Fruit fly (Drosophila melanogaster) whole organism, embryonic: ENCODE measurements around the gene CG32452.

Experiments
- Abd-B ChIP-seq: fragments of 200-800 bp; sonication (Bioruptor generic); optimal IDR thresholded peaks from 2 replicates; lab custom pipeline; 2018; ENCODE audit warnings: missing biosample characterization, mild to moderate bottlenecking, missing genetic modification characterization, moderate library complexity
- CG10321 ChIP-seq: fragments of 200-800 bp; sonication (Bioruptor generic); IDR thresholded peaks from 2 replicates; pipeline ENCODE4 v1.3.6; 2022; ENCODE audit warnings: missing biosample characterization, missing genetic modification characterization
- CG13123 ChIP-seq: fragments of 200-800 bp; sonication (Bioruptor generic); optimal IDR thresholded peaks from 2 replicates; lab custom pipeline; 2016; ENCODE audit warnings: missing biosample characterization, missing genetic modification characterization
- CG13424 ChIP-seq: fragments of 200-800 bp; sonication (Bioruptor generic); optimal IDR thresholded peaks from 2 replicates; lab custom pipeline; 2019; ENCODE audit warnings: missing biosample characterization, mild to moderate bottlenecking, missing genetic modification characterization, moderate library complexity
- CG14441 ChIP-seq: fragments of 200-800 bp; sonication (Bioruptor generic); IDR thresholded peaks from 2 replicates; pipeline ENCODE4 v1.3.6; 2022; ENCODE audit warnings: missing biosample characterization, missing genetic modification characterization
- CG16813 ChIP-seq: fragments of 200-800 bp; sonication (Bioruptor generic); IDR thresholded peaks from 3 replicates; pipeline ENCODE4 v1.3.6; 2022; ENCODE audit warnings: missing biosample characterization, missing genetic modification characterization; ENCODE audit not compliant: partially characterized antibody
- CG17385 ChIP-seq: fragments of 200-800 bp; sonication (Bioruptor generic); optimal IDR thresholded peaks from 3 replicates; lab custom pipeline; 2018; ENCODE audit warnings: missing biosample characterization, mild to moderate bottlenecking, missing genetic modification characterization
- CG18619 ChIP-seq: fragments of 200-800 bp; sonication (Bioruptor generic); optimal IDR thresholded peaks from 3 replicates; lab custom pipeline; 2017; ENCODE audit warnings: missing biosample characterization, mild to moderate bottlenecking, missing genetic modification characterization
- CG3726 ChIP-seq: fragments of 200-800 bp; sonication (Bioruptor generic); IDR thresholded peaks from 3 replicates; pipeline ENCODE4, ENCODE4 v1.3.6; 2022; ENCODE audit warnings: missing biosample characterization, missing genetic modification characterization
- CG4404 ChIP-seq: fragments of 200-800 bp; sonication (Bioruptor generic); IDR thresholded peaks from 2 replicates; pipeline ENCODE4 v1.3.6; 2022; ENCODE audit warnings: missing biosample characterization, missing genetic modification characterization
- CG4854 ChIP-seq: fragments of 200-800 bp; sonication (Bioruptor generic); optimal IDR thresholded peaks from 2 replicates; lab custom pipeline; 2016; ENCODE audit warnings: missing biosample characterization, missing genetic modification characterization, inconsistent platforms
- CG5180 ChIP-seq: fragments of 200-800 bp; sonication (Bioruptor generic); optimal IDR thresholded peaks from 3 replicates; lab custom pipeline; 2017; ENCODE audit warnings: missing biosample characterization, missing genetic modification characterization, mild to moderate bottlenecking, moderate library complexity, missing genetic modification reagents
- CG7357 ChIP-seq: fragments of 200-800 bp; sonication (Bioruptor generic); IDR thresholded peaks from 3 replicates; pipeline ENCODE4 v1.3.6; 2022; ENCODE audit warnings: missing biosample characterization, missing genetic modification characterization
- CG8388 ChIP-seq: fragments of 200-800 bp; sonication (Bioruptor generic); optimal IDR thresholded peaks from 2 replicates; lab custom pipeline; 2019; ENCODE audit warnings: missing biosample characterization, mild to moderate bottlenecking, missing genetic modification characterization, moderate library complexity
- CG8765 ChIP-seq: fragments of 200-800 bp; sonication (Bioruptor generic); IDR thresholded peaks from 2 replicates; pipeline ENCODE4 v1.3.6; 2022; ENCODE audit warnings: missing biosample characterization, missing genetic modification characterization
- CG9215 ChIP-seq: fragments of 200-800 bp; sonication (Bioruptor generic); IDR thresholded peaks from 2 replicates; pipeline ENCODE4 v1.3.6; 2022; ENCODE audit warnings: missing biosample characterization, missing genetic modification characterization
- CG9437 ChIP-seq: fragments of 200-800 bp; sonication (Bioruptor generic); optimal IDR thresholded peaks from 2 replicates; lab custom pipeline; 2018; ENCODE audit warnings: missing biosample characterization, mild to moderate bottlenecking, missing genetic modification characterization
- CG9876 ChIP-seq: fragments of 200-800 bp; sonication (Bioruptor generic); optimal IDR thresholded peaks from 2 replicates; lab custom pipeline; 2016; ENCODE audit warnings: missing biosample characterization, missing genetic modification characterization
- Chrac-16 ChIP-seq: fragments of 200-800 bp; sonication (Bioruptor generic); optimal IDR thresholded peaks from 3 replicates; lab custom pipeline; 2016; ENCODE audit warnings: missing biosample characterization, missing genetic modification characterization
- D ChIP-seq, 2 experiments: fragments of 200-800 bp in 1 of 2; fragments of >200 bp in 1 of 2; sonication (Bioruptor generic) in 1 of 2; optimal IDR thresholded peaks; 2 replicates in 1 of 2; 3 replicates in 1 of 2; lab custom pipeline; 2017; ENCODE audit warnings: mild to moderate bottlenecking in 1 of 2, missing biosample characterization in 1 of 2, missing genetic modification characterization in 1 of 2, missing genetic modification reagents in 1 of 2
- Dek ChIP-seq: fragments of 200-800 bp; sonication (Bioruptor generic); optimal IDR thresholded peaks from 3 replicates; lab custom pipeline; 2019; ENCODE audit warnings: missing biosample characterization, mild to moderate bottlenecking, missing genetic modification characterization, moderate library complexity
- Dref ChIP-seq: fragments of 200-800 bp; sonication (Bioruptor generic); IDR thresholded peaks from 2 replicates; pipeline ENCODE4 v1.3.6; 2022; ENCODE audit warnings: missing biosample characterization, missing genetic modification characterization
- Eip74EF ChIP-seq, 2 experiments: fragments of 200-800 bp in 1 of 2; fragments of >200 bp in 1 of 2; sonication (Bioruptor generic) in 1 of 2; optimal IDR thresholded peaks; 2 replicates each; lab custom pipeline; 2017 to 2019; ENCODE audit warnings: missing biosample characterization in 2 of 2, missing genetic modification characterization in 2 of 2, mild to moderate bottlenecking in 1 of 2, moderate library complexity in 1 of 2
- Fer3 ChIP-seq: fragments of 200-800 bp; sonication (Bioruptor generic); optimal IDR thresholded peaks from 2 replicates; lab custom pipeline; 2018; ENCODE audit warnings: missing biosample characterization, mild to moderate bottlenecking, missing genetic modification characterization, moderate library complexity
- GATAe ChIP-seq: fragments of 200-800 bp; sonication (Bioruptor generic); conservative IDR thresholded peaks from 2 replicates; pipeline ENCODE4 v1.3.6; 2022; ENCODE audit warnings: missing biosample characterization, missing genetic modification characterization
- H2.0 ChIP-seq: fragments of 200-800 bp; sonication (Bioruptor generic); IDR thresholded peaks from 2 replicates; pipeline ENCODE4 v1.3.6; 2022; ENCODE audit warnings: missing biosample characterization, missing genetic modification characterization
- NFAT ChIP-seq: fragments of 200-800 bp; sonication (Bioruptor generic); IDR thresholded peaks from 2 replicates; pipeline ENCODE4 v1.3.6; 2022; ENCODE audit warnings: missing biosample characterization, missing genetic modification characterization
- Poxn ChIP-seq: fragments of 200-800 bp; sonication (Bioruptor generic); IDR thresholded peaks from 2 replicates; pipeline ENCODE4 v1.3.6; 2022; ENCODE audit warnings: missing biosample characterization, missing genetic modification characterization
- Ptx1 ChIP-seq: fragments of 200-800 bp; sonication (Bioruptor generic); IDR thresholded peaks from 2 replicates; pipeline ENCODE4 v1.3.6; 2022; ENCODE audit warnings: missing biosample characterization, missing genetic modification characterization
- Rfx ChIP-seq: fragments of 200-800 bp; sonication (Bioruptor generic); IDR thresholded peaks from 2 replicates; pipeline ENCODE4 v1.3.6; 2022; ENCODE audit warnings: missing biosample characterization, missing genetic modification characterization
- Sin3A ChIP-seq: fragments of >200 bp; optimal IDR thresholded peaks from 2 replicates; lab custom pipeline; 2018
- ase ChIP-seq: fragments of 200-800 bp; sonication (Bioruptor generic); IDR thresholded peaks from 3 replicates; pipeline ENCODE4 v1.3.6; 2022; ENCODE audit warnings: missing biosample characterization, missing genetic modification characterization
- ash1 ChIP-seq: fragments of 200-800 bp; sonication (Bioruptor generic); optimal IDR thresholded peaks from 2 replicates; lab custom pipeline; 2018; ENCODE audit warnings: missing biosample characterization, mild to moderate bottlenecking, missing genetic modification characterization
- danr ChIP-seq: fragments of 200-800 bp; sonication (Bioruptor generic); IDR thresholded peaks from 2 replicates; pipeline ENCODE4 v1.3.6; 2022; ENCODE audit warnings: missing biosample characterization, missing genetic modification characterization
- dysf ChIP-seq: fragments of 200-800 bp; sonication (Bioruptor generic); IDR thresholded peaks from 3 replicates; pipeline ENCODE4 v1.3.6; 2022; ENCODE audit warnings: missing biosample characterization, missing genetic modification characterization
- en ChIP-seq: fragments of 200-800 bp; sonication (Bioruptor generic); optimal IDR thresholded peaks from 2 replicates; lab custom pipeline; 2016; ENCODE audit warnings: missing biosample characterization, missing genetic modification characterization
- grau ChIP-seq: fragments of 200-800 bp; optimal IDR thresholded peaks from 3 replicates; lab custom pipeline; 2019; ENCODE audit warnings: missing biosample characterization, mild to moderate bottlenecking, missing genetic modification characterization, moderate library complexity
- gro ChIP-seq: fragments of 200-800 bp; sonication (Bioruptor generic); optimal IDR thresholded peaks from 2 replicates; lab custom pipeline; 2016; ENCODE audit warnings: missing biosample characterization, missing genetic modification characterization
- insv ChIP-seq, 2 experiments: fragments of 200-800 bp; sonication (Bioruptor generic); optimal IDR thresholded peaks; 3 replicates each; lab custom pipeline; 2016 to 2018; ENCODE audit warnings: missing biosample characterization in 2 of 2, missing genetic modification characterization in 2 of 2
- ken ChIP-seq: fragments of 200-800 bp; sonication (Bioruptor generic); IDR thresholded peaks from 3 replicates; pipeline ENCODE4 v1.3.6; 2022; ENCODE audit warnings: missing biosample characterization, missing genetic modification characterization
- knrl ChIP-seq: fragments of 200-800 bp; sonication (Bioruptor generic); IDR thresholded peaks from 3 replicates; pipeline ENCODE4 v1.3.6; 2022; ENCODE audit warnings: missing biosample characterization, missing genetic modification characterization; ENCODE audit not compliant: partially characterized antibody
- mld ChIP-seq: fragments of 200-800 bp; sonication (Bioruptor generic); IDR thresholded peaks from 3 replicates; pipeline ENCODE4 v1.3.6; 2022; ENCODE audit warnings: missing biosample characterization, missing genetic modification characterization; ENCODE audit not compliant: partially characterized antibody
- nom ChIP-seq: fragments of 200-800 bp; sonication (Bioruptor generic); optimal IDR thresholded peaks from 2 replicates; lab custom pipeline; 2017; ENCODE audit warnings: missing biosample characterization, missing genetic modification characterization, mild to moderate bottlenecking, moderate library complexity, missing genetic modification reagents
- pros ChIP-seq: fragments of 200-800 bp; sonication (Bioruptor generic); optimal IDR thresholded peaks from 3 replicates; lab custom pipeline; 2019; ENCODE audit warnings: missing biosample characterization, mild to moderate bottlenecking, missing genetic modification characterization, moderate library complexity
- scrt ChIP-seq: fragments of 200-800 bp; sonication (Bioruptor generic); optimal IDR thresholded peaks from 2 replicates; lab custom pipeline; 2018; ENCODE audit warnings: missing biosample characterization, mild to moderate bottlenecking, missing genetic modification characterization, moderate library complexity
- slp2 ChIP-seq: fragments of 200-800 bp; sonication (Bioruptor generic); optimal IDR thresholded peaks from 2 replicates; lab custom pipeline; 2016; ENCODE audit warnings: missing biosample characterization, missing genetic modification characterization
- sug ChIP-seq: fragments of 200-800 bp; optimal IDR thresholded peaks from 2 replicates; lab custom pipeline; 2019; ENCODE audit warnings: missing biosample characterization, mild to moderate bottlenecking, missing genetic modification characterization, moderate library complexity
- wek ChIP-seq: fragments of 200-800 bp; sonication (Bioruptor generic); optimal IDR thresholded peaks from 3 replicates; lab custom pipeline; 2018; ENCODE audit warnings: missing biosample characterization, mild to moderate bottlenecking, missing genetic modification characterization, moderate library complexity
- yki ChIP-seq: fragments of >200 bp; optimal IDR thresholded peaks from 3 replicates; lab custom pipeline; 2018

The CG32452 gene

dm6 chr3L:22741389-22742120, 24.0 kb downstream of the CG32452 start, which contains the start of gene CG7369 (continued):
- TF ChIP-seq gro (GFP tag; lab: Kevin White, UChicago) (peak; percentile 58), yki (lab: Kevin White, UChicago) (no peak), sug (tag; lab: Kevin White, UChicago) (peak; percentile 88), CG10321 (GFP tag; lab: Robert Waterston, UW) (no peak), Dref (GFP tag; lab: Robert Waterston, UW) (peak; percentile 71), pros (GFP tag; lab: Kevin White, UChicago) (no peak), CG8765 (GFP tag; lab: Robert Waterston, UW) (peak; percentile 85), insv (GFP tag; optimal IDR thresholded peaks at IDR 0.05; lab: Kevin White, UChicago) (peak in 1 of 2 experiments; percentile 68), Eip74EF (GFP tag; optimal IDR thresholded peaks at IDR 0.05; lab: Kevin White, UChicago) (peak in 1 of 2 experiments; percentile 31), Dek (tag; lab: Kevin White, UChicago) (peak; percentile 82), CG5180 (GFP tag; lab: Kevin White, UChicago) (peak; percentile 17), ase (peak; percentile 68), NFAT (peak; percentile 85), Sin3A (peak; percentile 97), CG18619 (GFP tag; lab: Kevin White, UChicago) (peak; percentile 89), CG9876 (GFP tag; lab: Kevin White, UChicago) (peak; percentile 67), CG13123 (GFP tag; lab: Kevin White, UChicago) (peak; percentile 74), CG8388 (peak; percentile 41), en (GFP tag; lab: Kevin White, UChicago) (no peak), mld (GFP tag; lab: Robert Waterston, UW) (peak; percentile 51; the same call in 1 of the 3 replicates), CG9437 (peak; percentile 82), CG16813 (GFP tag; lab: Robert Waterston, UW) (peak; percentile 76), knrl (peak; percentile 86), grau (tag; lab: Kevin White, UChicago) (peak; percentile 80), CG7357 (GFP tag; lab: Robert Waterston, UW) (peak; percentile 72; the same call in 2 of the 3 replicates), nom (GFP tag; lab: Kevin White, UChicago) (peak; percentile 39), scrt (GFP tag; lab: Kevin White, UChicago) (peak; percentile 53), CG4404 (GFP tag; lab: Robert Waterston, UW) (peak; percentile 86), Abd-B (GFP tag; lab: Kevin White, UChicago) (peak; percentile 87), Ptx1 (GFP tag; lab: Robert Waterston, UW) (peak; percentile 85), danr (GFP tag; lab: Robert Waterston, UW) (peak; percentile 24; the same call in 1 of the 2 replicates), Rfx (GFP tag; lab: Robert Waterston, UW) (peak; percentile 89), Poxn (peak; percentile 57; the same call in 1 of the 2 replicates), Chrac-16 (GFP tag; lab: Kevin White, UChicago) (peak; percentile 89), CG3726 (GFP tag; lab: Robert Waterston, UW) (no peak), CG14441 (GFP tag; lab: Robert Waterston, UW) (peak; percentile 68), ash1 (GFP tag; lab: Kevin White, UChicago) (no peak), CG4854 (GFP tag; lab: Kevin White, UChicago) (peak; percentile 67), slp2 (GFP tag; lab: Kevin White, UChicago) (peak; percentile 37), ken (GFP tag; lab: Robert Waterston, UW) (peak; percentile 74), CG17385 (GFP tag; lab: Kevin White, UChicago) (peak; percentile 68), CG13424 (tag; lab: Kevin White, UChicago) (peak; percentile 81), CG9215 (GFP tag; lab: Robert Waterston, UW) (peak; percentile 89), Fer3 (tag; lab: Kevin White, UChicago) (peak; percentile 77), dysf (peak; percentile 84), GATAe (0 out of 2 replicates have a peak, but pooled peaks have one; percentile 26), H2.0 (peak; percentile 49), wek (GFP tag; lab: Kevin White, UChicago) (peak; percentile 96), D (optimal IDR thresholded peaks at IDR 0.05; lab: Kevin White, UChicago) (no peak), D (GFP tag; optimal IDR thresholded peaks at IDR 0.05; lab: Kevin White, UChicago) (peak; percentile 81)
